Fruit fly (Drosophila melanogaster): Measurements from ENCODE around the gene CG8675.

CG8675 gene

DNA sequence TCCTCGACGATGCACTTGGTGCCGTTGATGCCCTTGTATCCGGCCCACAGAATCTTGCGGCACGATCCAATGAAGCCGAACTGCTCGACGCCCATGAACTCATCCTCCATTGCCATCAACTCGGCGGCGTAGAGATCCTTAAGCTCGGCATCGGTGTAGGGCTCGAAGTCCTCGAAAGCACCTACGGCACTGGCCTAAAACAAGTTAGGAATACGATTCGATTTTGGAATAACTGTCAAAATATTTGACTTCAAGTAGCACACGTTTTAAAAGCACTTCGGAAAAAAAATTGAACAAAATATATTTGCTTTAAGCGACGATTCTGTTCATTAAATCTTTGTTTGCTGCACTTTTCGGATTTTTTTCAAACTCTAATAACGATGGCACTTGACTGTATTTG lies 32.9 kb upstream of the CG8675 start, which contains the start of gene CG5445:
TSS of gene CG5445 (plus strand) at position 301 of the 400 bp plus-strand sequence.
- TF ChIP-seq CG17801 (GFP tag; optimal IDR thresholded peaks at IDR 0.05; ENCODE audit: partially characterized antibody), result no peak

DNA sequence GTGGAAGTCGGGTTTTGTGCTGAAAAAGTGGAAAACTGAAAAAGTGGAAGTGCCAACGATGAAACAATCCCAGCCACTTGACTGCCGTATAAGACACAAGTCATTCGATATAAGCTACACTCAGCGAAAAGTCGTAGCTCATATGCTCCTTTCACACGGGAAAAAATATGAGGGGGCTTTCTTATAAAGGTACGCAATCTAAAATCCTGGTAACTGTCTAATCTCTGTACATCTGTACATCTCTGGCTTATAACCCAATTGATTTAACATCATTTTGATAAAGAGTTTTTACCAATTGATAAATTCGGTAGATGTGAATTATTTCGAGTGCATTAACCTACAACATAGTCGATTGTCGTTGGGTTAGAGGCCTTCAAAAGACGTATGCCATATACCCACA lies 25.5 kb upstream of the CG8675 start:
- no peak for TF ChIP-seq CG17801 (GFP tag; optimal IDR thresholded peaks at IDR 0.05; ENCODE audit: partially characterized antibody)

DNA sequence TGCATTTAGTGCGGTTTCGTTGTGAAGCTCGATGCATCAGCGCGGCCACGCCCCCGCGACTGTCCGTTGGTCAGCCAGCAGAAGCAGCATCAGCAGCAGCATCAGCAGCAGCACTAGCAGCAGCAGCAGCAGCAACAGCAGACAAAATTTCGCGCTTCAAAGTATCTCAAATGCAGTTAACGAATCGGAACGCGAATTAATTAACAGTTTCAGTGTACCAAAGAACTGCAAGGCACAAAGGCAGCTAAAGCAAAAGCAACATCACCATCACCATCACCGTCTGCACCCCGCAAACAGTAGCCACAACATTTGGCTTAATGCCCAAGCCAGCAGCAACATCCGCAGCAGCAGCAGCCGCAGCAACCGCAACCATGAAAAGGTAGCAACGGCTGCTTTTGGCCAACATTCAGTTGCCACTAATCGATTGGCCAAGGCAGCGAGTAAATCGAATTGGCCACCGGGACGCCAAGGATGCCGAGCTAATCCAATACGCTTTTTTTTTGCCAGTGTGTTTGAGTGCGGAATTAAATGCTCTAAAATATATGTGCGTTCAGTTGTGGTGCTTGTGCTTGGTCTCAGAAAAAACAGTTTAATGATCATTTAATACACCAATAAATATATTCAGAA lies 16.2 kb upstream of the CG8675 start:
- TF ChIP-seq CG17801 (GFP tag; optimal IDR thresholded peaks at IDR 0.05; ENCODE audit: partially characterized antibody), result no peak

DNA sequence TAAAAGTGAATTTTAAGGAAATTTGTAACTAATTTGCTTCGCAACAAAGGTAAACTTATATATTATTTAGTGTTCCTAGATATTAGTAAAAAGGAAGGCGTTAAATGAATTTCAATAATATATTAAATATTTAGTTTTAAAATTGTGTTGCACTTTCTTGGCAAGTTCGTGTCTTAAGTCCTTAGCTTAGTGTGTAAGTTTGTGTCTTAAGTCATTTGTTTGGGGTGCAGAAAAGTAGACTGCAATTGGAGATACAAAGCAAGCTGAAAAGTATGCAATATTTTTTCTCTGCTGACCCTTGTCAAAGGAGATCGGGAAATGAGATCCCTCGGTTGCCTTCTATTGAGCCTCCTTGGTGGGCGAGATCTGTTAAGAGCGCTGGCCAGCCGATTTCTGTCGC lies 12.7 kb upstream of the CG8675 start:
- no peak for TF ChIP-seq CG17801 (GFP tag; optimal IDR thresholded peaks at IDR 0.05; ENCODE audit: partially characterized antibody)

DNA sequence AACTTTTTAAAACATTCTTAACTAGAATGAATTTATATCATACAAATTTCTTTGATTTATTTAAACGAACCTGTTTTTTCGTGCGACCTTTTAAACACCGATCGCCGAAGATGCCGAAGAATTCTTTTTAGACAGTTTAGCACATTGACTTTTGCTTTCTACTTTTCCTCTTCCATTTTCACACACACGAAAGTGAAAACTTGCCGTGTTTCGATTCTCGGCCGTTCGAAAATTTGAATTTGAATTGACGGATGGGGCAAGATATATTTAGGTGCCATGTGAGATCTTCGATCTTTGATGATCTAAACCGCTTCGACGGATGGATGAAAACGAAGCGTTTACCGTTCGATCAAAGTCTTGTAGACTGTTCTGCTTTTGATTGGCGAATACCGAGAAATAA lies 6.4 kb upstream of the CG8675 start:
- no peak for TF ChIP-seq CG17801 (GFP tag; optimal IDR thresholded peaks at IDR 0.05; ENCODE audit: partially characterized antibody)

DNA sequence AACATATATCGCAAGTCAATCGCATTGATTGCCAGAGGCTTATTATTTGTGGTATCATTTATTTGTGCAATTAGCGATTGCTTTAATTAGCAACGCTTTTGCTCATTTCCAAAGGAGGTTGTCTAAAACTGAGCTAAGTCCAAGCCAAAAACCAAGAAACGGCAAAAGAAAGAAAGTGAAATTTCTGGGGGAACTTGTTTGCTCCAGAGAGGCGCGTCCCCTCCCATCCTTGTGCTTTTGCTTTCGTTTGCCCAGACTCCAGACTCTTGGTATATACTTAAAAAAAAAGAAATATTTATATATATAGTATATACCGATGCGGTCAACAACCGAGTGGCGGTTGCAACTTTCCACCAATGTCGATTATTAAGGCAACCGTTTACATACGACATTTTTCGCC lies 4.8 kb upstream of the CG8675 start:
- TF ChIP-seq CG17801 (GFP tag; optimal IDR thresholded peaks at IDR 0.05; ENCODE audit: partially characterized antibody), result no peak

DNA sequence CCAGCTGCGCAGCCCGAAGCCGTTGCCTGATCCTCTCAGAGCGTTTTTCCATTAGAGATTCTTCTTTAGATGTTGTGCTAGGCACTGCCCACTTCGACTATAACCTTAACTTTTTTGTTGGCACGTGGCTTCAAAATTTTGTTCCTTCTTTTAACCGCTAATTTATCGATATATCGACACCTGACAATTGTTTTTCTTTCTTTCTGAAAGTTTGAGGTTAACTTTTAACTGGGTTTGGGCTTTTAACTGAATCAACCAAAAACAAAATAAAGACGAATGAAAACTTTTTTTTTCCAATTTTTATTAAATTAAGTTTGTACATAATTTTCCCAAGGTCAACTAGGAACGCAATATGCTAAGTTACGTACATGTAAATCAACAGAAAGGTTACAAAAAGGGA lies 2.4 kb downstream of the CG8675 start, which contains the start of gene CG42854:
TSS of gene CG42854 (minus strand) at position 101 of the 400 bp plus-strand sequence.
- no peak for TF ChIP-seq CG17801 (GFP tag; optimal IDR thresholded peaks at IDR 0.05; ENCODE audit: partially characterized antibody)

DNA sequence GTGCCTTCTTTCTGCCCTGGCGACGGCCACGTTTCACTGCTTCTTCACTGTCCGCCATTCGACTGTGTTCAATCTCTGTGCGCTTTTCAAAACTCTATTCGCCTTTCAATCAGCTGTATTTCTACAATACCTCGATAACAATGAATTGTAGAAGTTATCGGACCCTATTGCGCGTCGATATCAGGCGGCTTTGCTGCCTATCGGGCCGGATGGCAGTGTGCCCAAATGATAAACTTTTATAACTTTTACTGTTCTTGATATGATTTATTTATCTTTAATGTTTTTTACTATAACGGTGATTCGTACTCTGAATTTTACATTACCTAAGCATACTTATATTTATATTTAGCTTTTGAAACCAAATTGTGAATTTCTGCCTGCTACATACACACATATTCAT lies 4.4 kb downstream of the CG8675 start, which contains the start of gene CG8915:
TSS of gene CG8915 (minus strand) at position 148 of the 400 bp plus-strand sequence.
- TF ChIP-seq CG17801 (GFP tag; optimal IDR thresholded peaks at IDR 0.05; ENCODE audit: partially characterized antibody), result peak; percentile 38

DNA sequence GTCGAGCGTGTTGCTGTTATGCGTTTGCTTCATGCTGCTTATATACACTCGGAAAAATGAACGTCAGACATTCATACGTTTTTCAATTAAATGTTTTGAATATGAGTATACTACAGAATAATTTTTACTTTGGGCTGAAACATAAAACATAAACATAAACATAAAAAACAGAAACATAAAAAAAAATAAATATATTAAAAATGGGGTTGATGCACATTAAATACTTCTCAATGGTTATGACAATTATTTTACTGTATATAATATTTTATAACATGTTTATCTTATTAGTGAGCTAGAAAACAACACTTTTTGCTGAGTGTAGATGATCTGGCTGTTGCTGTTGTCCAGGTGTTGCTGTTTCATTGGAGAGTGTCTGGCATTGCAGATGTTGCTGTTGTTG lies 11.9 kb downstream of the CG8675 start:
- TF ChIP-seq CG17801 (GFP tag; optimal IDR thresholded peaks at IDR 0.05; ENCODE audit: partially characterized antibody), result no peak

DNA sequence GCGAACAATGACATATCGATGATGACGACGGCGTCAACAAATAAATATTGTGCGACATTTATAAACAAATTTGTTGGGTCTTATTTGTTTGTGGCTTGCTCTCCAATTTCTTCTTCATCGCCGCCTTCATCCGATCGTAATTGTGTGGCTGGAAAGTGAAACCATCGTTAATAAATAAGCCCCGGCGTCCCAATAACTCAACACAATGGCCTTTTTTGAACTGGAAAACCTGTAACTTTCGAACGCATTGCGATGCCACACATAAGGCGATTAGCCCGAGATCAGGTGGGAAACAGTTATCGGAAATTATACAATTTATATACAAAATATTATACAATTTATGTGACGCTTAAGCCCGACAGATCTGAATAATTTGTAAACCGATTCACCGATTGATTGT lies 12.8 kb downstream of the CG8675 start:
- TF ChIP-seq CG17801 (GFP tag; optimal IDR thresholded peaks at IDR 0.05; ENCODE audit: partially characterized antibody), result no peak

DNA sequence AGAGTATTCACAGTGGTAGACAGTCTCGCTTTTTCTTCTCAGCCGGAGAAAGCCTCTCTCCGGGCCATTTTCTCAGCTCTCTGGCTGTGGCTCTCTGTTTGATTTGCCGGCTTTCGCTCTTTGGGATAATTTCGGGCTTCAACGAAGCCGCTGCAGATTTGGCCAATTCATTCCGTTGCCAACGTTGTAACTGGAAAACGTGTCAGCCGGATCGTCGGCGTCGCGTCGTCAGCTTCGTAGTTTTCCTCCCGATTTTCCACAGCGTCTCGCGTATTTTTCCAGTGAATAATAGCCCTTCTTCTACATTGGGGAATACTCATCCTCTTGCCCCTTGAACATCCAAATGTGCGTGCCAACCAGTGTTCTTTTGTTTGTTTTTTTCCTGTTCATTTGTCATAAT lies 16.7 kb downstream of the CG8675 start, which contains the start of gene f:
TSS of gene f (plus strand) at position 301 of the 400 bp plus-strand sequence.
- no peak for TF ChIP-seq CG17801 (GFP tag; optimal IDR thresholded peaks at IDR 0.05; ENCODE audit: partially characterized antibody)

DNA sequence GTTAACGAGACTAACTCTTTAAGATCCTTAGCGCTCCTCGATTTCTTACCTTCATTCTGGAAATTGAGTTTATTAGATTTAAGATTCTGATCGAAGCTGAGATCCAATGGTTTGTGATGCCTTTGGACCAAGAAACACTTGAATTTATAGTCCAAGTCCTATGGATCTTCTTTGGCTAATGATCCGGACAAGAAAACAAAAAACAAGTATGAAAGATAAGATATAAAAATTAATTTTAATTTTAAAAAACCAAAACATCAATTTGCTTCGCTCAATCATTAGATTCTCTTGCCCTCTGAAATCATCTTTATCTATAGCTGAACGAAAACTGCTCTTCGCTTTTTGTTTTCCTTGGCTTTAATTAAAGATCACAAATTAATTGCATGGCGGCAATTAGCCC lies 18.4 kb downstream of the CG8675 start, which contains the start of gene CG10597:
TSS of gene CG10597 (minus strand) at position 101 of the 400 bp plus-strand sequence.
- TF ChIP-seq CG17801 (GFP tag; optimal IDR thresholded peaks at IDR 0.05; ENCODE audit: partially characterized antibody), result no peak

DNA sequence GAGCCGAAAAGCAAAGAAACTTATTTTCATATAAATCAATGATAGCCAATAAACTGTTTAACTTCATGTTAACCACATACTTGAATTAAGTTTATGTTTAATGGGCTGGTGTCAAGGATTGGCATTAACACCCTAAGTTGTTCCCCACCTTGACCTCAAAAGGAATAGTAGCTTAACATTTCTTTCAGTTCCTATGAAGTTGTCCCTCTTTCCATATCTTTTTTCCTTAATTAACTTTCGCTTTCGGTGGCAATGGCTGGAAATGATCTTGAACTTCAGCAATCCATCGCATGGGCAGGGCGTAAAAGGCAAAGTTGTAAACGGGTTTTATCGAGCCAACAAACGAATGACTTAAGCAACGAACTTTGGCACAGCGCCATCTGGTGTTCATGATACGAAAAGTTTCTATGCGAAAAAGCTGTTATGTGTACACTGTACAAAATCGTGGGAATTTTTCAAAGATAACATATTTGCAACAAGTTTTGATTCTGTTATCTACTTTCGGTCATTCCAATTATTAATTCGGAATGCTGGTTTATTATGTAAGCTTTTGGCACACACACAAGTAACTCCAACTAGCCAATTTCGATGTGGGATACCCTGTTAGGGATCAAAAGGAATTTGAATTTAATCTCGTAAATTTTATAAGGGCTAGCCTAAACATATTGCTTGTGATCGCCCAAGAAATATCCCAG lies 19.7 kb downstream of the CG8675 start:
- no peak for TF ChIP-seq CG17801 (GFP tag; optimal IDR thresholded peaks at IDR 0.05; ENCODE audit: partially characterized antibody)

DNA sequence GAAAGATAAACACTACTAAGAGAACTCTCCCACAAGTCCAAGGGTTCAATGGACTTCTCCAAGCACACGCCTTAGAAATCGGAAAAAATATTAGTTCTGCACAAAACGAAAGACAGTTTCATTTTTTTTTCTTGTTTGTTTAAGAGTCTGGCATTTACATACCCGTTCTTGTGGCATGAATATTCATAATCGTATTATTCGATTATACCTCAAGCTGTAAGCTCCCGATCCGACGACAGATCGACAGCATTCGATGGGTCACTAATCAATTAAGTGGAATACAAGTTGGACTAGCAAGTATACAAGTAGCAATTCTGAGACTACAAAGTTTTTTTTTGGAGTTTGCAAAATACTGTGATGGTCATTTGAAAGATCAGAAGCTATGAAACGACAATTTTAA lies 21.8 kb downstream of the CG8675 start:
- TF ChIP-seq CG17801 (GFP tag; optimal IDR thresholded peaks at IDR 0.05; ENCODE audit: partially characterized antibody), result no peak

DNA sequence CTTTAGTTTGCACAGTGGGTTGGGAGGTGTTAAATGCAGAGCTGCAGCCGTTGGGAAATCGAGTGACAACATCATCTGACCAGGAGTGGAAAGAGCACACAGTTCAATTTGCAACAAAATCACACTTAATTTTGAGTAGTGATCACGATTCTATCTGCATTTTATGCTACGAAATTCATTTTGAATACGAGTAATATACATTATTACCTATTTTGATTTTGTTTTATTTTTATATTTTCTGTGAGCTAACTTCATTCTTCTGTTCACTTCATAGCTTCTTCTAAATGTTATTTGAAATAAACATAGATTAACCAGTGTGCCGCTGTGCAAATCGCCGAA lies 22.7 kb downstream of the CG8675 start, which contains the start of gene CG10598:
TSS of gene CG10598 (minus strand) at position 187 of the 339 bp plus-strand sequence.
- TF ChIP-seq CG17801 (GFP tag; optimal IDR thresholded peaks at IDR 0.05; ENCODE audit: partially characterized antibody), result no peak

DNA sequence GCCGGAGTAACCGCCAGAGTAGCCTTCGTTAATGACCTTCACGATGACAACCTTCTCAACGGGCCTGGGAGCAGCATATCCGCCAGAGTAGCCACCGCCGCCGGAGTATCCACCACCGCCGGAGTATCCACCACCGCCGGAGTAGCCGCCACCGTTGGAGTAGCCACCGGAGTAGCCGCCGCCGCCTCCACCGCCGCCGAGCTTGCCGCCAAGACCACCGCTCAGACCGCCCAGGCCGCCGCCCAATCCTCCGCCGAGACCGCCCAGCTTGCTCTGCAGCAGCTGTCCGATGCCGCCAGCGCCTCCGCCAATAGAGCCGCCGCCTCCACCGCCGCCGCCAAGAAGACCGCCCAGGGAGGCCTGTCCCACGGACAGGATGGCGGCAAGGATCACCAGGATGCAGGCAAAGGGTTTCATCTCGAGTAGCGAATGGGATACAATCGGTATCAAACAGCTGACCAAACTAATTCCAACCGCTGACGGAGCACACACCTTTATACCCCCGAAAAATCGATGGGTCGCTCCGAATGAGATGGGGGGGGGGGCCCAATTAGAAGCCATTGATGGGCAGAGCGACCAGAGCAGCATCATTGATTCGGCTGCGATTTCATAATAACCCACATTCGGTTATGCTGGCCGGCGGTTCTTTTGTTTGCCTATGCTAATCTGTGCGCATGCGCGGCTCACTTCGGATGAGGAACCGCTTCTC lies 23.2 kb downstream of the CG8675 start:
- no peak for TF ChIP-seq CG17801 (GFP tag; optimal IDR thresholded peaks at IDR 0.05; ENCODE audit: partially characterized antibody)

Data from ovary, adult (tissue).